Worm (Caenorhabditis elegans): Measurements from ENCODE around the gene gei-6.

The gei-6 gene

ce11 chrV:7275491-7275890 lies 44.8 kb upstream of the gei-6 start, which contains the start of gene C13A2.5:
C13A2.5 (plus strand) TSS chrV:7275791.
- TF ChIP-seq duxl-1 (tag; optimal IDR thresholded peaks at IDR 0.05; ENCODE audit: poor library complexity) (no peak), dve-1 (tag; optimal IDR thresholded peaks at IDR 0.05; ENCODE audit: insufficient read depth) (no peak), ceh-62 (tag; optimal IDR thresholded peaks at IDR 0.05) (no peak), F44E2.7 (GFP tag; IDR thresholded peaks at IDR 0.05) (no peak), unc-39 (tag; optimal IDR thresholded peaks at IDR 0.05) (no peak), lin-13 (GFP tag; optimal IDR thresholded peaks at IDR 0.05) (no peak), tag-97 (GFP tag; IDR thresholded peaks at IDR 0.05) (no peak), egl-27 (tag; optimal IDR thresholded peaks at IDR 0.05) (no peak), aly-2 (tag; optimal IDR thresholded peaks at IDR 0.05) (no peak), nhr-10 (tag; optimal IDR thresholded peaks at IDR 0.05) (no peak), nhr-25 (tag; optimal IDR thresholded peaks at IDR 0.05; ENCODE audit: borderline replicate concordance, insufficient read depth) (no peak), tra-1 (GFP tag; IDR thresholded peaks at IDR 0.05) (no peak), ceh-20 (GFP tag; IDR thresholded peaks at IDR 0.05) (no peak), daf-19 (GFP tag; conservative IDR thresholded peaks at IDR 0.05) (no peak), aha-1 (tag) (no peak), mep-1 (tag; optimal IDR thresholded peaks at IDR 0.05) (no peak), ama-1 (optimal IDR thresholded peaks at IDR 0.05) (no peak)

- TF ChIP-seq nhr-25 (tag; optimal IDR thresholded peaks at IDR 0.05; ENCODE audit: borderline replicate concordance, insufficient read depth) (no peak), zag-1 (tag; optimal IDR thresholded peaks at IDR 0.05) (no peak), attf-4 (tag; optimal IDR thresholded peaks at IDR 0.05) (no peak), fkh-10 (GFP tag; optimal IDR thresholded peaks at IDR 0.05) (no peak), duxl-1 (tag; optimal IDR thresholded peaks at IDR 0.05; ENCODE audit: poor library complexity) (no peak), madf-5 (GFP tag; IDR thresholded peaks at IDR 0.05) (no peak)
Measured at ce11 chrV:7274992-7275391, 44.3 kb upstream of the gei-6 start, which contains the start of gene C13A2.10. C13A2.10 (minus strand) TSS chrV:7275092.

DNA sequence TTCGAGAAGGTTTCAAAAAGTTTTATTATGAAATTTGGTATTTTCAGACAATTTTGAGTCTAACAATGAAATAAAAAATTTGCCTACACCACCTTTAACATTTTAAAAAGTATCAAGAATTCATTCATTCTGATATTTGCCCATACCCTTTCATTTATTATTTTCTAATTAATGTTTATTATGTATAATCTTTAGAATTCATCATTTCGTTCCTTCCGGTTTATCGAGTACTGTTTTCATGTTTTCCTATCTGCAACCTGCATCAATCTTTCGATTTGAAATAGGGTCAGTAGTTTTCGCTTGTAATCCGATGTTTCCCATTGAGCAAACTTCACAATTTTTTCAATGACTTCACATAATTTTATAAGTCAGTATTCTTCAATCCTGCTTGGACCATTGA lies 38.8 kb upstream of the gei-6 start, which contains the start of gene C13A2.6:
C13A2.6 (plus strand) TSS at position 301 of the 400 bp plus-strand sequence.
- no peak for TF ChIP-seq nhr-102 (tag; optimal IDR thresholded peaks at IDR 0.05)
- no peak for TF ChIP-seq dmd-8 (GFP tag; IDR thresholded peaks at IDR 0.05)
- no peak for TF ChIP-seq mes-2 (tag; optimal IDR thresholded peaks at IDR 0.05; ENCODE audit: poor library complexity, severe bottlenecking)
- no peak for TF ChIP-seq zfp-3 (GFP tag; conservative IDR thresholded peaks at IDR 0.05)
- TF ChIP-seq T26A8.4 (GFP tag; IDR thresholded peaks at IDR 0.05), result no peak
- TF ChIP-seq F10B5.3 (tag; optimal IDR thresholded peaks at IDR 0.05), result no peak
- TF ChIP-seq fos-1 (tag; optimal IDR thresholded peaks at IDR 0.05), result no peak
- no peak for TF ChIP-seq F37D6.2 (tag; optimal IDR thresholded peaks at IDR 0.05)
- TF ChIP-seq ceh-20 (GFP tag; IDR thresholded peaks at IDR 0.05), result no peak
- TF ChIP-seq cey-2 (tag; optimal IDR thresholded peaks at IDR 0.05; ENCODE audit: borderline replicate concordance, insufficient read depth), result no peak
- TF ChIP-seq nhr-28 (tag; optimal IDR thresholded peaks at IDR 0.05), result no peak
- no peak for TF ChIP-seq aly-2 (tag; optimal IDR thresholded peaks at IDR 0.05)
- no peak for TF ChIP-seq hif-1 (tag; optimal IDR thresholded peaks at IDR 0.05)
- no peak for TF ChIP-seq lin-39 (tag; optimal IDR thresholded peaks at IDR 0.05)
- TF ChIP-seq hlh-30 (tag; optimal IDR thresholded peaks at IDR 0.05; ENCODE audit: insufficient read depth), result no peak
- TF ChIP-seq nhr-42 (GFP tag; IDR thresholded peaks at IDR 0.05), result no peak

DNA sequence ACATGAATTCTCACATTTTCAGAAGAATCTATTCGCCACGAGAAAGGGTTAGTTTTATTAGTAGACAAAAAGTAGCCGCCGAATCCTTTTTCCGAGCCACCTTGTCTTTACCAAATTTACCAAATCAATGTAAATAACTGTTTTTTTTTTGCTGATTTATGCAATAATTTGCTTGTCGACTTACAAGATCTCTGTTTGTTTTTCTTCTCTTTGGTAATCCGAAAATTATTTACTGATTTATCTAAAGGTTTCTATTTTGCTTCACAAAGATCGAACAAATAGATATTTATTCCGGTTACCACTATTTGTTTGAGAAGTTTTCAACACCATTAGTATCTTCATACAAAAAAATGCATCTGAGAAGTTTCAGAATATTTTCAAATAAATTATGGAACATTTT lies 35.4 kb upstream of the gei-6 start, which contains the start of gene C13A2.7:
C13A2.7 (plus strand) TSS at position 301 of the 400 bp plus-strand sequence.
- no peak for TF ChIP-seq madf-5 (GFP tag; IDR thresholded peaks at IDR 0.05)
- no peak for TF ChIP-seq egl-43 (GFP tag; IDR thresholded peaks at IDR 0.05)

All from whole organism, L4 larva.